Fruit fly (Drosophila melanogaster) whole organism, embryonic: ENCODE data around the gene CG15528.

ENCODE experiments used
- Abd-B ChIP-seq: fragments of 200-800 bp; sonication (Bioruptor generic); optimal IDR thresholded peaks from 2 replicates; lab custom pipeline; 2018; ENCODE audit warnings: missing biosample characterization, mild to moderate bottlenecking, missing genetic modification characterization, moderate library complexity
- Awh ChIP-seq: fragments of 200-800 bp; sonication (Bioruptor generic); IDR thresholded peaks from 2 replicates; pipeline ENCODE4, ENCODE4 v1.3.6; 2022; ENCODE audit warnings: missing biosample characterization, missing genetic modification characterization
- Blimp-1 ChIP-seq: fragments of 200-800 bp; sonication (Bioruptor generic); optimal IDR thresholded peaks from 3 replicates; lab custom pipeline; 2018; ENCODE audit warnings: missing biosample characterization, missing genetic modification characterization, mild to moderate bottlenecking, moderate library complexity, missing genetic modification reagents
- CG10147 ChIP-seq: fragments of 200-800 bp; sonication (Bioruptor generic); optimal IDR thresholded peaks from 2 replicates; lab custom pipeline; 2019; ENCODE audit warnings: missing biosample characterization, mild to moderate bottlenecking, missing genetic modification characterization, moderate library complexity
- CG10979 ChIP-seq: fragments of 200-800 bp; sonication (Bioruptor generic); optimal IDR thresholded peaks from 2 replicates; lab custom pipeline; 2018; ENCODE audit warnings: missing biosample characterization, mild to moderate bottlenecking, missing genetic modification characterization, moderate library complexity
- CG11504 ChIP-seq: fragments of 200-800 bp; sonication (Bioruptor generic); optimal IDR thresholded peaks from 3 replicates; lab custom pipeline; 2019; ENCODE audit warnings: missing biosample characterization, mild to moderate bottlenecking, missing genetic modification characterization, moderate library complexity
- CG12942 ChIP-seq: fragments of 200-800 bp; sonication (Bioruptor generic); optimal IDR thresholded peaks from 3 replicates; lab custom pipeline; 2016; ENCODE audit warnings: missing biosample characterization, missing genetic modification characterization
- CG13424 ChIP-seq: fragments of 200-800 bp; sonication (Bioruptor generic); optimal IDR thresholded peaks from 2 replicates; lab custom pipeline; 2019; ENCODE audit warnings: missing biosample characterization, mild to moderate bottlenecking, missing genetic modification characterization, moderate library complexity
- CG14441 ChIP-seq: fragments of 200-800 bp; sonication (Bioruptor generic); IDR thresholded peaks from 2 replicates; pipeline ENCODE4 v1.3.6; 2022; ENCODE audit warnings: missing biosample characterization, missing genetic modification characterization
- CG1603 ChIP-seq: fragments of 200-800 bp; sonication (Bioruptor generic); optimal IDR thresholded peaks from 2 replicates; lab custom pipeline; 2019; ENCODE audit warnings: missing biosample characterization, mild to moderate bottlenecking, missing genetic modification characterization, moderate library complexity
- CG17361 ChIP-seq: fragments of 200-800 bp; sonication (Bioruptor generic); IDR thresholded peaks from 3 replicates; pipeline ENCODE4 v1.3.6; 2022; ENCODE audit warnings: missing biosample characterization, missing genetic modification characterization
- CG18262 ChIP-seq: fragments of 200-800 bp; optimal IDR thresholded peaks from 3 replicates; lab custom pipeline; 2019; ENCODE audit warnings: missing biosample characterization, mild to moderate bottlenecking, missing genetic modification characterization, moderate library complexity
- CG18599 ChIP-seq: fragments of 200-800 bp; sonication (Bioruptor generic); optimal IDR thresholded peaks from 3 replicates; lab custom pipeline; 2017; ENCODE audit warnings: missing biosample characterization, missing genetic modification characterization, mild to moderate bottlenecking, moderate library complexity, missing genetic modification reagents
- CG2120 ChIP-seq: fragments of 200-800 bp; sonication (Bioruptor generic); optimal IDR thresholded peaks from 3 replicates; lab custom pipeline; 2016; ENCODE audit warnings: missing biosample characterization, missing genetic modification characterization
- CG30403 ChIP-seq: fragments of 200-800 bp; sonication (Bioruptor generic); optimal IDR thresholded peaks from 3 replicates; lab custom pipeline; 2016; ENCODE audit warnings: missing biosample characterization, missing genetic modification characterization
- CG31224 ChIP-seq: fragments of 200-800 bp; sonication (Bioruptor generic); IDR thresholded peaks from 2 replicates; pipeline ENCODE4 v1.3.6; 2022; ENCODE audit warnings: missing biosample characterization, missing genetic modification characterization
- CG6683 ChIP-seq: fragments of 200-800 bp; sonication (Bioruptor generic); optimal IDR thresholded peaks from 2 replicates; lab custom pipeline; 2017; ENCODE audit warnings: missing biosample characterization, mild to moderate bottlenecking, missing genetic modification characterization, missing genetic modification reagents
- CG8290 ChIP-seq, 3 experiments: fragments of 200-800 bp; sonication (Bioruptor generic); optimal IDR thresholded peaks; 2 replicates each; lab custom pipeline; 2016 to 2019; ENCODE audit warnings: missing biosample characterization in 3 of 3, missing genetic modification characterization in 3 of 3, mild to moderate bottlenecking in 2 of 3, moderate library complexity in 1 of 3
- Chrac-16 ChIP-seq: fragments of 200-800 bp; sonication (Bioruptor generic); optimal IDR thresholded peaks from 3 replicates; lab custom pipeline; 2016; ENCODE audit warnings: missing biosample characterization, missing genetic modification characterization
- E2f2 ChIP-seq: fragments of 200-800 bp; sonication (Bioruptor generic); IDR thresholded peaks from 2 replicates; pipeline ENCODE4 v1.3.6; 2022; ENCODE audit warnings: missing biosample characterization, missing genetic modification characterization
- HLH3B ChIP-seq: fragments of 200-800 bp; sonication (Bioruptor generic); IDR thresholded peaks from 2 replicates; pipeline ENCODE4 v1.3.6; 2022; ENCODE audit warnings: missing biosample characterization, missing genetic modification characterization
- Hr3 ChIP-seq: fragments of 200-800 bp; sonication (Bioruptor generic); optimal IDR thresholded peaks from 3 replicates; lab custom pipeline; 2016; ENCODE audit warnings: missing biosample characterization, missing genetic modification characterization
- Hr51 ChIP-seq, 2 experiments: fragments of 200-800 bp; sonication (Bioruptor generic); optimal IDR thresholded peaks; 2 replicates in 1 of 2; 3 replicates in 1 of 2; lab custom pipeline; 2016 to 2018; ENCODE audit warnings: missing biosample characterization in 2 of 2, missing genetic modification characterization in 2 of 2, mild to moderate bottlenecking in 1 of 2, moderate library complexity in 1 of 2
- Lim3 ChIP-seq: fragments of 200-800 bp; sonication (Bioruptor generic); IDR thresholded peaks from 2 replicates; pipeline ENCODE4 v1.3.6; 2022; ENCODE audit warnings: missing biosample characterization, missing genetic modification characterization
- Med ChIP-seq: fragments of 200-800 bp; sonication (Bioruptor generic); peaks from one replicate; lab custom pipeline; 2016; ENCODE audit warnings: missing biosample characterization, missing genetic modification characterization, mild to moderate bottlenecking, inconsistent platforms, moderate library complexity
- Meics ChIP-seq: fragments of 200-800 bp; sonication (Bioruptor generic); optimal IDR thresholded peaks from 2 replicates; lab custom pipeline; 2017; ENCODE audit warnings: missing biosample characterization, mild to moderate bottlenecking, missing genetic modification characterization
- Rfx ChIP-seq: fragments of 200-800 bp; sonication (Bioruptor generic); IDR thresholded peaks from 2 replicates; pipeline ENCODE4 v1.3.6; 2022; ENCODE audit warnings: missing biosample characterization, missing genetic modification characterization
- Sox100B ChIP-seq: fragments of 200-800 bp; sonication (Bioruptor generic); optimal IDR thresholded peaks from 3 replicates; lab custom pipeline; 2018; ENCODE audit warnings: missing biosample characterization, mild to moderate bottlenecking, missing genetic modification characterization
- Ssrp ChIP-seq: fragments of 200-800 bp; sonication (Bioruptor generic); optimal IDR thresholded peaks from 2 replicates; lab custom pipeline; 2018; ENCODE audit warnings: missing biosample characterization, mild to moderate bottlenecking, missing genetic modification characterization, moderate library complexity
- Xbp1 ChIP-seq: fragments of 200-800 bp; sonication (Bioruptor generic); optimal IDR thresholded peaks from 3 replicates; lab custom pipeline; 2016; ENCODE audit warnings: missing biosample characterization, mild to moderate bottlenecking, missing genetic modification characterization
- az2 ChIP-seq: fragments of 200-800 bp; sonication (Bioruptor generic); optimal IDR thresholded peaks from 3 replicates; lab custom pipeline; 2016; ENCODE audit warnings: missing biosample characterization, missing genetic modification characterization
- bsh ChIP-seq, 2 experiments: fragments of 200-800 bp; sonication (Bioruptor generic); optimal IDR thresholded peaks; 2 replicates each; lab custom pipeline; 2017 to 2018; ENCODE audit warnings: mild to moderate bottlenecking in 2 of 2, missing biosample characterization in 2 of 2, missing genetic modification characterization in 2 of 2, moderate library complexity in 1 of 2
- ci ChIP-seq: fragments of 200-800 bp; sonication (Bioruptor generic); IDR thresholded peaks from 3 replicates; pipeline ENCODE4 v1.3.6; 2022; ENCODE audit warnings: missing biosample characterization, missing genetic modification characterization
- dmrt99B ChIP-seq: fragments of 200-800 bp; sonication (Bioruptor generic); optimal IDR thresholded peaks from 2 replicates; lab custom pipeline; 2018; ENCODE audit warnings: missing biosample characterization, mild to moderate bottlenecking, missing genetic modification characterization, moderate library complexity
- dysf ChIP-seq: fragments of 200-800 bp; sonication (Bioruptor generic); IDR thresholded peaks from 3 replicates; pipeline ENCODE4 v1.3.6; 2022; ENCODE audit warnings: missing biosample characterization, missing genetic modification characterization
- fd96Cb ChIP-seq: fragments of 200-800 bp; sonication (Bioruptor generic); optimal IDR thresholded peaks from 2 replicates; lab custom pipeline; 2018; ENCODE audit warnings: missing biosample characterization, mild to moderate bottlenecking, missing genetic modification characterization, moderate library complexity
- gem ChIP-seq: fragments of 200-800 bp; sonication (Bioruptor generic); optimal IDR thresholded peaks from 2 replicates; lab custom pipeline; 2019; ENCODE audit warnings: missing biosample characterization, mild to moderate bottlenecking, missing genetic modification characterization, moderate library complexity
- jumu ChIP-seq: fragments of 200-800 bp; sonication (Bioruptor generic); optimal IDR thresholded peaks from 3 replicates; lab custom pipeline; 2016; ENCODE audit warnings: missing biosample characterization, missing genetic modification characterization
- lab ChIP-seq: fragments of 200-800 bp; sonication (Bioruptor generic); optimal IDR thresholded peaks from 3 replicates; lab custom pipeline; 2017; ENCODE audit warnings: missing biosample characterization, missing genetic modification characterization, mild to moderate bottlenecking, moderate library complexity, missing genetic modification reagents
- lmd ChIP-seq: fragments of 200-800 bp; sonication (Bioruptor generic); IDR thresholded peaks from 2 replicates; pipeline ENCODE4 v1.3.6; 2022; ENCODE audit warnings: missing biosample characterization, missing genetic modification characterization
- nmo ChIP-seq: fragments of 200-800 bp; sonication (Bioruptor generic); optimal IDR thresholded peaks from 2 replicates; lab custom pipeline; 2018; ENCODE audit warnings: missing biosample characterization, mild to moderate bottlenecking, missing genetic modification characterization, moderate library complexity
- phol ChIP-seq: fragments of 200-800 bp; sonication (Bioruptor generic); optimal IDR thresholded peaks from 3 replicates; lab custom pipeline; 2018; ENCODE audit warnings: missing biosample characterization, mild to moderate bottlenecking, missing genetic modification characterization, moderate library complexity
- sens ChIP-seq: fragments of 200-800 bp; sonication (Bioruptor generic); peaks from one replicate; lab custom pipeline; 2016; ENCODE audit warnings: missing biosample characterization, missing genetic modification characterization
- slbo ChIP-seq: fragments of 200-800 bp; sonication (Bioruptor generic); IDR thresholded peaks from 2 replicates; pipeline ENCODE4 v1.3.6; 2022; ENCODE audit warnings: missing biosample characterization, missing genetic modification characterization
- tgo ChIP-seq: fragments of 200-800 bp; sonication (Bioruptor generic); IDR thresholded peaks from 3 replicates; pipeline ENCODE4 v1.3.6; 2022; ENCODE audit warnings: missing biosample characterization, missing genetic modification characterization
- unpg ChIP-seq: fragments of 200-800 bp; sonication (Bioruptor generic); optimal IDR thresholded peaks from 3 replicates; lab custom pipeline; 2018; ENCODE audit warnings: missing biosample characterization, mild to moderate bottlenecking, missing genetic modification characterization, moderate library complexity
- vnd ChIP-seq: fragments of 200-800 bp; sonication (Bioruptor generic); IDR thresholded peaks from 3 replicates; pipeline ENCODE4 v1.3.6; 2022; ENCODE audit warnings: missing biosample characterization, missing genetic modification characterization; ENCODE audit not compliant: partially characterized antibody

Gene CG15528

DNA sequence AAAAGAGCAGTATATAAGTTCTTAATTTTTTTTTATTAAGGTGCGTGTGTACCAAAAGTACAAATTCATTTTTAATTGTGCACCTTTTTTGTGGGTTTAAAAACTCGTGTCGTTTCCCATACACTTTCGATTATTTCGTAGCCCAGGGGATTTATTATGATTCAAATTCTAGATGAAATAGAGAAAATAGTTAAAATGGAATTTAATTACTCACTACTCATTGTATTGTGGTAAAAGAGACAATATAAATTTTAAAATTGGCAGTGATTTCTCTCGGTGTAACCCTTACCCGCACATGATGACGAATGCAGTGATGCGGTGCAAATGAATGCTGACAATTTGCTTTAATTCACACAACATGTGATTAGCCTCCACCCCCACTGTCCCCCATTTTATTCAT lies 31.3 kb upstream of the CG15528 start (continued):
- TF ChIP-seq Hr51 (GFP tag; optimal IDR thresholded peaks at IDR 0.05; lab: Kevin White, UChicago) (peak in 1 of 2 experiments; percentile 44), Rfx (GFP tag; lab: Robert Waterston, UW) (0 out of 2 replicates have a peak, but pooled peaks have one; percentile 15), HLH3B (peak; percentile 25; the same call in 1 of the 2 replicates), CG30403 (no peak), Lim3 (GFP tag; lab: Robert Waterston, UW) (no peak), Awh (peak; percentile 29; the same call in 1 of the 2 replicates), ci (GFP tag; lab: Robert Waterston, UW) (peak; percentile 41; the same call in 1 of the 3 replicates), CG14441 (GFP tag; lab: Robert Waterston, UW) (peak; percentile 33), CG17361 (GFP tag; lab: Robert Waterston, UW) (0 out of 3 replicates have a peak, but pooled peaks have one; percentile 13), CG31224 (GFP tag; lab: Robert Waterston, UW) (0 out of 2 replicates have a peak, but pooled peaks have one; percentile 18), jumu (GFP tag; lab: Kevin White, UChicago) (no peak), sens (peak; percentile 83), fd96Cb (tag; lab: Kevin White, UChicago) (peak; percentile 24), lab (GFP tag; lab: Kevin White, UChicago) (peak; percentile 20), unpg (peak; percentile 14), dysf (GFP tag; lab: Robert Waterston, UW) (0 out of 3 replicates have a peak, but pooled peaks have one; percentile 28), CG2120 (GFP tag; lab: Kevin White, UChicago) (peak; percentile 32), CG11504 (tag; lab: Kevin White, UChicago) (peak; percentile 46), slbo (GFP tag; lab: Robert Waterston, UW) (peak; percentile 38; the same call in 1 of the 2 replicates), tgo (0 out of 3 replicates have a peak, but pooled peaks have one; percentile 16), Sox100B (GFP tag; lab: Kevin White, UChicago) (peak; percentile 2), phol (tag; lab: Kevin White, UChicago) (peak; percentile 24), CG12942 (no peak), Blimp-1 (peak; percentile 40), gem (tag; lab: Kevin White, UChicago) (peak; percentile 47), CG13424 (tag; lab: Kevin White, UChicago) (peak; percentile 12), Meics (peak; percentile 24), Ssrp (tag; lab: Kevin White, UChicago) (peak; percentile 20), CG18262 (tag; lab: Kevin White, UChicago) (peak; percentile 6), Abd-B (GFP tag; lab: Kevin White, UChicago) (peak; percentile 26), lmd (GFP tag; lab: Robert Waterston, UW) (0 out of 2 replicates have a peak, but pooled peaks have one; percentile 32), Med (GFP tag; lab: Kevin White, UChicago) (peak; percentile 47), az2 (GFP tag; lab: Kevin White, UChicago) (peak; percentile 5), vnd (GFP tag; lab: Robert Waterston, UW) (no peak), bsh (GFP tag; optimal IDR thresholded peaks at IDR 0.05; lab: Kevin White, UChicago) (peak in 1 of 2 experiments; percentile 35), CG8290 (GFP tag; optimal IDR thresholded peaks at IDR 0.05; lab: Kevin White, UChicago) (no peak), CG8290 (tag; optimal IDR thresholded peaks at IDR 0.05; lab: Kevin White, UChicago) (peak in 1 of 2 experiments; percentile 4), CG1603 (tag; lab: Kevin White, UChicago) (peak; percentile 16), CG18599 (GFP tag; lab: Kevin White, UChicago) (peak; percentile 9), dmrt99B (tag; lab: Kevin White, UChicago) (peak; percentile 33), CG10147 (GFP tag; lab: Kevin White, UChicago) (no peak), CG10979 (tag; lab: Kevin White, UChicago) (peak; percentile 0), Hr3 (GFP tag; lab: Kevin White, UChicago) (no peak), Chrac-16 (GFP tag; lab: Kevin White, UChicago) (no peak), Xbp1 (GFP tag; lab: Kevin White, UChicago) (peak; percentile 15), E2f2 (GFP tag; lab: Robert Waterston, UW) (peak; percentile 8; the same call in 1 of the 2 replicates), nmo (GFP tag; lab: Kevin White, UChicago) (peak; percentile 3), CG6683 (GFP tag; lab: Kevin White, UChicago) (no peak)
- TF ChIP-seq, all 482 proteins: peak for 53
